Worm (Caenorhabditis elegans): Measurements from ENCODE around the gene pho-8.

Gene pho-8

ce11 chrV:11836073-11836472 lies 2.7 kb downstream of the pho-8 start, which contains the start of gene R13H4.2:
Gene R13H4.2 (plus strand): TSS chrV:11836391.
- TF ChIP-seq ceh-18 (tag; optimal IDR thresholded peaks at IDR 0.05) (peak; percentile 55), pha-4 (tag; optimal IDR thresholded peaks at IDR 0.05) (no peak), unc-42 (tag; optimal IDR thresholded peaks at IDR 0.05) (no peak)

- no peak for TF ChIP-seq nfya-1 (tag; optimal IDR thresholded peaks at IDR 0.05)
- TF ChIP-seq pros-1 (tag; optimal IDR thresholded peaks at IDR 0.05) = no peak
Measured at ce11 chrV:11839220-11839619, 5.8 kb downstream of the pho-8 start, which contains the start of gene idpb-5. Gene idpb-5 (plus strand): TSS chrV:11839520.

DNA sequence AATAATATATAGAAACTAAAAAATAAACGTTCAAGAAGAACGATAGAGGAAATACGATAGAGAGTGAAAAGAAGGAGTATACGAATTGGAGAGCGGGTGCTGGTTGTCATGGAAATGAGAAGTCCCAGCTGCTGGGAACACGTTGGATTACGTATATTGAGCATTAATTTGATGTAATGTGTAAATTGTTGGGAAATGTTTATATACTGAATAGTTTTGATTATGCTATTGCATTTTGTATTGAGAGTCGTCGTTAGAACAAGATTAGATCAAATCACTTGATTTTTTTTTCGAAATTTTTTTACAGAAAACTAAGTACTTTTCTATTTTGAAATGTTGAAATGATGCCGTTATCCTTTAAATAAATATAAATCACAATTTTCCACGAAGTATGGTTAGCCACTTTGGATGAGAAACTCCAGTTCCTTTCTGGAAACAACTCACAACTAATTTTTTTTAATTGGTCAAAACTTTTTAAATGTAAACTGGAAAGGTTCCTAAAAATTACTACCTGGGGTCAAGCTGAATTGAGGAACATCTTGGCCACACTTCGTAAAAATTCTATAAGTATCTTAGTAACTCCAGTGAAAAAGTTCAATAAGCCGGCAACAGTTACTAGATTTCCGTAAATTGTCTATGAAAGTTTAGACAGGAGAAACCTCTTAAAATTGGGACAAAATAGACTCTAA lies 10.4 kb downstream of the pho-8 start, which contains the start of gene nphp-4:
Gene nphp-4 (minus strand): TSS at position 51 of the 689 bp plus-strand sequence.
- TF ChIP-seq F13H6.1 (tag; optimal IDR thresholded peaks at IDR 0.05) (no peak), rnt-1 (tag; optimal IDR thresholded peaks at IDR 0.05) (no peak), gmeb-2 (tag; optimal IDR thresholded peaks at IDR 0.05) (no peak), nfya-1 (tag; optimal IDR thresholded peaks at IDR 0.05) (no peak), T23F11.4 (GFP tag; optimal IDR thresholded peaks at IDR 0.05) (no peak), mec-3 (tag; optimal IDR thresholded peaks at IDR 0.05; ENCODE audit: borderline replicate concordance) (no peak), ets-4 (tag; optimal IDR thresholded peaks at IDR 0.05) (no peak), dve-1 (tag; optimal IDR thresholded peaks at IDR 0.05) (no peak), ceh-19 (GFP tag; optimal IDR thresholded peaks at IDR 0.05) (no peak), K02D7.2 (tag; optimal IDR thresholded peaks at IDR 0.05) (no peak), hlh-8 (tag; optimal IDR thresholded peaks at IDR 0.05) (no peak), elt-2 (tag; optimal IDR thresholded peaks at IDR 0.05) (no peak), fkh-10 (GFP tag; optimal IDR thresholded peaks at IDR 0.05) (no peak), pha-2 (tag; optimal IDR thresholded peaks at IDR 0.05) (no peak), K09A11.1 (tag; optimal IDR thresholded peaks at IDR 0.05; ENCODE audit: insufficient read depth) (no peak), ceh-2 (tag; optimal IDR thresholded peaks at IDR 0.05) (no peak), elt-4 (tag; optimal IDR thresholded peaks at IDR 0.05) (no peak), eyg-1 (tag; optimal IDR thresholded peaks at IDR 0.05) (no peak), npax-4 (tag; optimal IDR thresholded peaks at IDR 0.05) (no peak)

ce11 chrV:11844828-11845227 lies 11.4 kb downstream of the pho-8 start:
- TF ChIP-seq pqm-1 (tag; optimal IDR thresholded peaks at IDR 0.05) = peak; percentile 5
- TF ChIP-seq unc-55 (GFP tag; optimal IDR thresholded peaks at IDR 0.05) = peak; percentile 42
- TF ChIP-seq tbx-2 (tag; optimal IDR thresholded peaks at IDR 0.05) = peak; percentile 66
- TF ChIP-seq ceh-18 (tag; optimal IDR thresholded peaks at IDR 0.05) = peak; percentile 31
- peak; percentile 30 for TF ChIP-seq dve-1 (tag; optimal IDR thresholded peaks at IDR 0.05)
- no peak for TF ChIP-seq hlh-6 (tag; optimal IDR thresholded peaks at IDR 0.05)
- peak; percentile 90 for TF ChIP-seq unc-42 (tag; optimal IDR thresholded peaks at IDR 0.05)
- peak; percentile 60 for TF ChIP-seq fkh-6 (tag; optimal IDR thresholded peaks at IDR 0.05)
- TF ChIP-seq fkh-10 (GFP tag; optimal IDR thresholded peaks at IDR 0.05) = no peak
- peak; percentile 76 for TF ChIP-seq ref-2 (tag; optimal IDR thresholded peaks at IDR 0.05)
- TF ChIP-seq ceh-14 (tag; optimal IDR thresholded peaks at IDR 0.05) = peak; percentile 31
- peak; percentile 41 for TF ChIP-seq nfya-1 (tag; optimal IDR thresholded peaks at IDR 0.05)
- TF ChIP-seq unc-3 (GFP tag; conservative IDR thresholded peaks at IDR 0.05) = no peak
- peak; percentile 3 for TF ChIP-seq unc-3 (tag; optimal IDR thresholded peaks at IDR 0.05)
- no peak for TF ChIP-seq hlh-13 (GFP tag; optimal IDR thresholded peaks at IDR 0.05)
- TF ChIP-seq gmeb-2 (tag; optimal IDR thresholded peaks at IDR 0.05) = no peak
- TF ChIP-seq syd-9 (tag; optimal IDR thresholded peaks at IDR 0.05) = peak; percentile 64
- peak; percentile 65 for TF ChIP-seq ceh-2 (tag; optimal IDR thresholded peaks at IDR 0.05)
- peak; percentile 40 for TF ChIP-seq eyg-1 (tag; optimal IDR thresholded peaks at IDR 0.05)
- TF ChIP-seq ets-4 (tag; optimal IDR thresholded peaks at IDR 0.05) = no peak
- no peak for TF ChIP-seq pros-1 (tag; optimal IDR thresholded peaks at IDR 0.05)
- peak; percentile 45 for TF ChIP-seq sdc-2 (tag; optimal IDR thresholded peaks at IDR 0.05)
- TF ChIP-seq ztf-16 (tag; optimal IDR thresholded peaks at IDR 0.05) = peak; percentile 59
- peak; percentile 13 for TF ChIP-seq nhr-232 (tag; optimal IDR thresholded peaks at IDR 0.05)
- peak; percentile 54 for TF ChIP-seq ceh-31 (tag; optimal IDR thresholded peaks at IDR 0.05)
- TF ChIP-seq rnt-1 (tag; optimal IDR thresholded peaks at IDR 0.05) = peak; percentile 13
- peak; percentile 58 for TF ChIP-seq ceh-34 (tag; optimal IDR thresholded peaks at IDR 0.05)
